Fruit fly (Drosophila melanogaster) whole organism, embryonic: ENCODE results near the gene kra.
A peak's percentile ranks its signal among the peaks of the same experiment; 100 is the strongest.

Experiments used
- Abd-B ChIP-seq: fragments of 200-800 bp; sonication (Bioruptor generic); optimal IDR thresholded peaks from 2 replicates; lab custom pipeline; 2018; ENCODE audit warnings: missing biosample characterization, mild to moderate bottlenecking, missing genetic modification characterization, moderate library complexity
- B-H1 ChIP-seq: fragments of 200-800 bp; sonication (Bioruptor generic); IDR thresholded peaks from 3 replicates; pipeline ENCODE4 v1.3.6; 2022; ENCODE audit warnings: missing biosample characterization, missing genetic modification characterization
- CG10209 ChIP-seq: fragments of 200-800 bp; sonication (Bioruptor generic); optimal IDR thresholded peaks from 3 replicates; lab custom pipeline; 2017; ENCODE audit warnings: missing biosample characterization, mild to moderate bottlenecking, missing genetic modification characterization, missing genetic modification reagents
- CG10321 ChIP-seq: fragments of 200-800 bp; sonication (Bioruptor generic); IDR thresholded peaks from 2 replicates; pipeline ENCODE4 v1.3.6; 2022; ENCODE audit warnings: missing biosample characterization, missing genetic modification characterization
- CG13296 ChIP-seq: fragments of 200-800 bp; sonication (Bioruptor generic); optimal IDR thresholded peaks from 3 replicates; lab custom pipeline; 2018; ENCODE audit warnings: missing biosample characterization, mild to moderate bottlenecking, missing genetic modification characterization
- CG14050 ChIP-seq: fragments of 200-800 bp; sonication (Bioruptor generic); IDR thresholded peaks from 3 replicates; pipeline ENCODE4 v1.3.6; 2022; ENCODE audit warnings: missing biosample characterization, missing genetic modification characterization
- CG14710 ChIP-seq: fragments of 200-800 bp; sonication (Bioruptor generic); optimal IDR thresholded peaks from 3 replicates; lab custom pipeline; 2019; ENCODE audit warnings: missing biosample characterization, mild to moderate bottlenecking, missing genetic modification characterization, moderate library complexity
- CG1603 ChIP-seq: fragments of 200-800 bp; sonication (Bioruptor generic); optimal IDR thresholded peaks from 2 replicates; lab custom pipeline; 2019; ENCODE audit warnings: missing biosample characterization, mild to moderate bottlenecking, missing genetic modification characterization, moderate library complexity
- CG17361 ChIP-seq: fragments of 200-800 bp; sonication (Bioruptor generic); IDR thresholded peaks from 3 replicates; pipeline ENCODE4 v1.3.6; 2022; ENCODE audit warnings: missing biosample characterization, missing genetic modification characterization
- CG1792 ChIP-seq: fragments of 200-800 bp; sonication (Bioruptor generic); optimal IDR thresholded peaks from 2 replicates; lab custom pipeline; 2016; ENCODE audit warnings: missing biosample characterization, missing genetic modification characterization
- CG18764 ChIP-seq: fragments of 200-800 bp; sonication (Bioruptor generic); optimal IDR thresholded peaks from 3 replicates; lab custom pipeline; 2016; ENCODE audit warnings: missing biosample characterization, missing genetic modification characterization
- CG2120 ChIP-seq: fragments of 200-800 bp; sonication (Bioruptor generic); optimal IDR thresholded peaks from 3 replicates; lab custom pipeline; 2016; ENCODE audit warnings: missing biosample characterization, missing genetic modification characterization
- CG2712 ChIP-seq: fragments of 200-800 bp; optimal IDR thresholded peaks from 3 replicates; lab custom pipeline; 2019; ENCODE audit warnings: missing biosample characterization, mild to moderate bottlenecking, missing genetic modification characterization, moderate library complexity
- CG31388 ChIP-seq: fragments of 200-800 bp; sonication (Bioruptor generic); optimal IDR thresholded peaks from 2 replicates; lab custom pipeline; 2016; ENCODE audit warnings: missing biosample characterization, missing genetic modification characterization
- CG3726 ChIP-seq: fragments of 200-800 bp; sonication (Bioruptor generic); IDR thresholded peaks from 3 replicates; pipeline ENCODE4, ENCODE4 v1.3.6; 2022; ENCODE audit warnings: missing biosample characterization, missing genetic modification characterization
- CG4707 ChIP-seq: fragments of 200-800 bp; sonication (Bioruptor generic); optimal IDR thresholded peaks from 2 replicates; lab custom pipeline; 2018; ENCODE audit warnings: missing biosample characterization, mild to moderate bottlenecking, missing genetic modification characterization, moderate library complexity
- CG4854 ChIP-seq: fragments of 200-800 bp; sonication (Bioruptor generic); optimal IDR thresholded peaks from 2 replicates; lab custom pipeline; 2016; ENCODE audit warnings: missing biosample characterization, missing genetic modification characterization, inconsistent platforms
- CG6254 ChIP-seq: fragments of 200-800 bp; sonication (Bioruptor generic); optimal IDR thresholded peaks from 3 replicates; lab custom pipeline; 2017; ENCODE audit warnings: mild to moderate bottlenecking, missing biosample characterization, missing genetic modification reagents, missing genetic modification characterization
- CG6813 ChIP-seq: fragments of 200-800 bp; sonication (Bioruptor generic); optimal IDR thresholded peaks from 2 replicates; lab custom pipeline; 2017; ENCODE audit warnings: missing biosample characterization, missing genetic modification characterization, mild to moderate bottlenecking, moderate library complexity, missing genetic modification reagents
- CG7372 ChIP-seq: fragments of 200-800 bp; sonication (Bioruptor generic); IDR thresholded peaks from 2 replicates; pipeline ENCODE4 v1.3.6; 2022; ENCODE audit warnings: missing biosample characterization, missing genetic modification characterization
- CG7556 ChIP-seq: fragments of 200-800 bp; sonication (Bioruptor generic); optimal IDR thresholded peaks from 2 replicates; lab custom pipeline; 2017; ENCODE audit warnings: missing biosample characterization, mild to moderate bottlenecking, missing genetic modification characterization
- CG7786 ChIP-seq: fragments of 200-800 bp; sonication (Bioruptor generic); optimal IDR thresholded peaks from 2 replicates; lab custom pipeline; 2016; ENCODE audit warnings: missing biosample characterization, missing genetic modification characterization
- CG7928 ChIP-seq: fragments of 200-800 bp; sonication (Bioruptor generic); optimal IDR thresholded peaks from 2 replicates; lab custom pipeline; 2017; ENCODE audit warnings: missing biosample characterization, mild to moderate bottlenecking, missing genetic modification characterization
- CG8478 ChIP-seq: fragments of >200 bp; optimal IDR thresholded peaks from 2 replicates; lab custom pipeline; 2018
- CHES-1-like ChIP-seq: fragments of 200-800 bp; sonication (Bioruptor generic); optimal IDR thresholded peaks from 2 replicates; lab custom pipeline; 2016; ENCODE audit warnings: missing biosample characterization, missing genetic modification characterization
- CrebB ChIP-seq: fragments of 200-800 bp; sonication (Bioruptor generic); optimal IDR thresholded peaks from 3 replicates; lab custom pipeline; 2018; ENCODE audit warnings: missing biosample characterization, mild to moderate bottlenecking, missing genetic modification characterization
- GATAe ChIP-seq: fragments of 200-800 bp; sonication (Bioruptor generic); conservative IDR thresholded peaks from 2 replicates; pipeline ENCODE4 v1.3.6; 2022; ENCODE audit warnings: missing biosample characterization, missing genetic modification characterization
- Gug ChIP-seq: fragments of 200-800 bp; sonication (Bioruptor generic); IDR thresholded peaks from 4 replicates; pipeline ENCODE4 v1.3.6; 2022; ENCODE audit warnings: missing biosample characterization, missing genetic modification characterization
- Hand ChIP-seq: fragments of 200-800 bp; sonication (Bioruptor generic); optimal IDR thresholded peaks from 2 replicates; lab custom pipeline; 2017; ENCODE audit warnings: mild to moderate bottlenecking, missing biosample characterization, missing genetic modification reagents, missing genetic modification characterization
- Hr3 ChIP-seq: fragments of 200-800 bp; sonication (Bioruptor generic); optimal IDR thresholded peaks from 3 replicates; lab custom pipeline; 2016; ENCODE audit warnings: missing biosample characterization, missing genetic modification characterization
- Hsf ChIP-seq: fragments of 200-800 bp; sonication (Bioruptor generic); optimal IDR thresholded peaks from 3 replicates; lab custom pipeline; 2016; ENCODE audit warnings: missing biosample characterization, missing genetic modification characterization
- PHDP ChIP-seq: fragments of 200-800 bp; sonication (Bioruptor generic); optimal IDR thresholded peaks from 3 replicates; lab custom pipeline; 2018; ENCODE audit warnings: missing biosample characterization, mild to moderate bottlenecking, missing genetic modification characterization, moderate library complexity
- Rfx ChIP-seq: fragments of 200-800 bp; sonication (Bioruptor generic); IDR thresholded peaks from 2 replicates; pipeline ENCODE4 v1.3.6; 2022; ENCODE audit warnings: missing biosample characterization, missing genetic modification characterization
- Usf ChIP-seq: fragments of 200-800 bp; sonication (Bioruptor generic); optimal IDR thresholded peaks from 2 replicates; lab custom pipeline; 2017; ENCODE audit warnings: missing genotype, missing biosample characterization, missing genetic modification characterization
- bigmax ChIP-seq: fragments of 200-800 bp; sonication (Bioruptor generic); optimal IDR thresholded peaks from 2 replicates; lab custom pipeline; 2018; ENCODE audit warnings: missing biosample characterization, mild to moderate bottlenecking, missing genetic modification characterization
- da ChIP-seq: fragments of 200-800 bp; sonication (Bioruptor generic); optimal IDR thresholded peaks from 2 replicates; lab custom pipeline; 2016; ENCODE audit warnings: missing biosample characterization, missing genetic modification characterization
- dysf ChIP-seq: fragments of 200-800 bp; sonication (Bioruptor generic); IDR thresholded peaks from 3 replicates; pipeline ENCODE4 v1.3.6; 2022; ENCODE audit warnings: missing biosample characterization, missing genetic modification characterization
- esg ChIP-seq: fragments of 200-800 bp; sonication (Bioruptor generic); conservative IDR thresholded peaks from 2 replicates; pipeline ENCODE4 v1.3.6; 2022; ENCODE audit warnings: missing biosample characterization, missing genetic modification characterization
- eyg ChIP-seq: fragments of 200-800 bp; sonication (Bioruptor generic); optimal IDR thresholded peaks from 3 replicates; lab custom pipeline; 2016; ENCODE audit warnings: missing biosample characterization, missing genetic modification characterization
- ham ChIP-seq: fragments of 200-800 bp; sonication (Bioruptor generic); IDR thresholded peaks from 2 replicates; pipeline ENCODE4 v1.3.6; 2022; ENCODE audit warnings: missing biosample characterization, missing genetic modification characterization
- insv ChIP-seq, 2 experiments: fragments of 200-800 bp; sonication (Bioruptor generic); optimal IDR thresholded peaks; 3 replicates each; lab custom pipeline; 2016 to 2018; ENCODE audit warnings: missing biosample characterization in 2 of 2, missing genetic modification characterization in 2 of 2
- inv ChIP-seq: fragments of 200-800 bp; sonication (Bioruptor generic); IDR thresholded peaks from 2 replicates; pipeline ENCODE4 v1.3.6; 2022; ENCODE audit warnings: missing biosample characterization, missing genetic modification characterization; ENCODE audit not compliant: partially characterized antibody
- jigr1 ChIP-seq: fragments of 200-800 bp; sonication (Bioruptor generic); IDR thresholded peaks from 3 replicates; pipeline ENCODE4 v1.3.6; 2022; ENCODE audit warnings: missing biosample characterization, missing genetic modification characterization
- jumu ChIP-seq: fragments of 200-800 bp; sonication (Bioruptor generic); optimal IDR thresholded peaks from 3 replicates; lab custom pipeline; 2016; ENCODE audit warnings: missing biosample characterization, missing genetic modification characterization
- lab ChIP-seq: fragments of 200-800 bp; sonication (Bioruptor generic); optimal IDR thresholded peaks from 3 replicates; lab custom pipeline; 2017; ENCODE audit warnings: missing biosample characterization, missing genetic modification characterization, mild to moderate bottlenecking, moderate library complexity, missing genetic modification reagents
- lbe ChIP-seq: fragments of 200-800 bp; sonication (Bioruptor generic); optimal IDR thresholded peaks from 2 replicates; lab custom pipeline; 2016; ENCODE audit warnings: missing biosample characterization, mild to moderate bottlenecking, missing genetic modification characterization
- luna ChIP-seq: fragments of 200-800 bp; sonication (Bioruptor generic); optimal IDR thresholded peaks from 2 replicates; lab custom pipeline; 2016; ENCODE audit warnings: missing biosample characterization, missing genetic modification characterization
- pho ChIP-seq: fragments of 200-800 bp; sonication (Bioruptor generic); optimal IDR thresholded peaks from 2 replicates; lab custom pipeline; 2016; ENCODE audit warnings: missing biosample characterization, missing genetic modification characterization
- sna ChIP-seq: fragments of 200-800 bp; sonication (Bioruptor generic); IDR thresholded peaks from 2 replicates; pipeline ENCODE4 v1.3.6; 2022; ENCODE audit warnings: missing biosample characterization, missing genetic modification characterization; ENCODE audit not compliant: partially characterized antibody
- sug ChIP-seq: fragments of 200-800 bp; optimal IDR thresholded peaks from 2 replicates; lab custom pipeline; 2019; ENCODE audit warnings: missing biosample characterization, mild to moderate bottlenecking, missing genetic modification characterization, moderate library complexity
- tx ChIP-seq: fragments of 200-800 bp; sonication (Bioruptor generic); optimal IDR thresholded peaks from 2 replicates; lab custom pipeline; 2016; ENCODE audit warnings: missing biosample characterization, missing genetic modification characterization
- wdn ChIP-seq: fragments of 200-800 bp; sonication (Bioruptor generic); IDR thresholded peaks from 2 replicates; pipeline ENCODE4 v1.3.6; 2022; ENCODE audit warnings: missing biosample characterization, missing genetic modification characterization
- zen2 ChIP-seq: fragments of 200-800 bp; sonication (Bioruptor generic); IDR thresholded peaks from 3 replicates; pipeline ENCODE4 v1.3.6; 2022; ENCODE audit warnings: missing biosample characterization, missing genetic modification characterization; ENCODE audit not compliant: partially characterized antibody

Gene kra

DNA sequence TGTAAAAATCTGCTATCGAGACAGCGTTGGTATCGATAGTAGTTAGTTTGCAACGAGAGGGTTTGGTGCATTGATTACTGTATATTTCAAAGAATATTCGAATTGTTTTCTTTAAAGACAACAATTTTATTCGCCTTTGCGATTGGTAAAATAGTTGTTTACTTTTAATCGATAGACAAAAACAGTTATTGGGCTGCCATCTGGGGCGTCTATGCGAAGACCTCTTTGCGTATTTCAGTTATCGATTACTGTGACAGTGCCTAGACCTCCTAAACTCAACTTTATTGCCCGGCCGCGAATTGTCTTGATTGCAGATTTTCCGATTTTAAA is 12.1 kb upstream of the kra start, which contains the start of gene Atu (continued):
- TF ChIP-seq sna (GFP tag; lab: Robert Waterston, UW) (peak; percentile 93), CG7556 (no peak), CG14050 (GFP tag; lab: Robert Waterston, UW) (no peak), B-H1 (no peak), PHDP (tag; lab: Kevin White, UChicago) (no peak), pho (GFP tag; lab: Kevin White, UChicago) (peak; percentile 38), wdn (GFP tag; lab: Robert Waterston, UW) (no peak), insv (GFP tag; optimal IDR thresholded peaks at IDR 0.05; lab: Kevin White, UChicago) (no peak), CG7372 (GFP tag; lab: Robert Waterston, UW) (no peak), CG3726 (GFP tag; lab: Robert Waterston, UW) (no peak), CG6254 (GFP tag; lab: Kevin White, UChicago) (no peak), CG7786 (GFP tag; lab: Kevin White, UChicago) (peak; percentile 55), CG8478 (lab: Kevin White, UChicago) (no peak), CG7928 (peak; percentile 51), CG10209 (GFP tag; lab: Kevin White, UChicago) (no peak), CG1792 (GFP tag; lab: Kevin White, UChicago) (peak; percentile 99), lbe (GFP tag; lab: Kevin White, UChicago) (peak; percentile 54), esg (no peak), Hr3 (GFP tag; lab: Kevin White, UChicago) (peak; percentile 42), CG4854 (GFP tag; lab: Kevin White, UChicago) (no peak), CG2712 (peak; percentile 49), da (no peak), tx (peak; percentile 12), luna (GFP tag; lab: Kevin White, UChicago) (no peak), CG6813 (no peak), Abd-B (GFP tag; lab: Kevin White, UChicago) (peak; percentile 73), CG18764 (peak; percentile 29), dysf (GFP tag; lab: Robert Waterston, UW) (no peak), CHES-1-like (GFP tag; lab: Kevin White, UChicago) (peak; percentile 88), CG1603 (peak; percentile 68), jumu (GFP tag; lab: Kevin White, UChicago) (no peak), CG10321 (GFP tag; lab: Robert Waterston, UW) (no peak), GATAe (GFP tag; lab: Robert Waterston, UW) (no peak), Usf (GFP tag; lab: Kevin White, UChicago) (no peak), CG4707 (no peak), Hsf (GFP tag; lab: Kevin White, UChicago) (peak; percentile 16), CG31388 (no peak), lab (GFP tag; lab: Kevin White, UChicago) (no peak), CrebB (no peak), bigmax (no peak), jigr1 (GFP tag; lab: Robert Waterston, UW) (no peak), ham (no peak), Rfx (GFP tag; lab: Robert Waterston, UW) (peak; percentile 41; the same call in 1 of the 2 replicates), eyg (GFP tag; lab: Kevin White, UChicago) (no peak), inv (peak; percentile 90), CG14710 (tag; lab: Kevin White, UChicago) (peak; percentile 70), CG2120 (peak; percentile 72), zen2 (GFP tag; lab: Robert Waterston, UW) (peak; percentile 83), Hand (GFP tag; lab: Kevin White, UChicago) (no peak), CG13296 (no peak), Gug (GFP tag; lab: Robert Waterston, UW) (no peak), CG17361 (GFP tag; lab: Robert Waterston, UW) (peak; percentile 58; the same call in 2 of the 3 replicates), sug (tag; lab: Kevin White, UChicago) (peak; percentile 64)
